Worm (Caenorhabditis elegans) whole organism, young adult: Measurements from ENCODE around the gene hlh-1.

Source experiments
- B0019.2 ChIP-seq: fragments of 200-800 bp; sonication (Bioruptor generic); conservative IDR thresholded peaks from 2 replicates; pipeline ENCODE4 v1.3.6; 2022; ENCODE audit warnings: missing genetic modification reagents, missing genetic modification characterization, missing compliant biosample characterization
- D2030.7 ChIP-seq: fragments of 200-800 bp; sonication (Bioruptor generic); IDR thresholded peaks from 2 replicates; pipeline ENCODE4 v1.3.6; 2022; ENCODE audit warnings: missing genetic modification reagents, missing genetic modification characterization, missing compliant biosample characterization
- F52B5.7 ChIP-seq: sonication (generic microtip); optimal IDR thresholded peaks from 2 replicates; lab custom pipeline; 2016; ENCODE audit warnings: mild to moderate bottlenecking, missing genetic modification characterization, missing compliant biosample characterization
- F55B11.4 ChIP-seq: sonication (generic microtip); optimal IDR thresholded peaks from 2 replicates; lab custom pipeline; 2016; ENCODE audit warnings: missing compliant biosample characterization, missing genetic modification characterization, borderline replicate concordance; ENCODE audit not compliant: insufficient read depth
- F57A8.1 ChIP-seq: fragments of 200-800 bp; sonication (Bioruptor generic); optimal IDR thresholded peaks from 2 replicates; lab custom pipeline; 2018; ENCODE audit warnings: mild to moderate bottlenecking, missing genetic modification characterization, moderate library complexity, missing compliant biosample characterization
- Y53F4B.3 ChIP-seq: fragments of 200-800 bp; sonication (Bioruptor generic); IDR thresholded peaks from 2 replicates; pipeline ENCODE4 v1.3.6; 2022; ENCODE audit warnings: missing genetic modification reagents, missing genetic modification characterization, missing compliant biosample characterization
- akir-1 ChIP-seq: fragments of 200-800 bp; sonication (Bioruptor generic); optimal IDR thresholded peaks from 2 replicates; lab custom pipeline; 2018; ENCODE audit warnings: mild to moderate bottlenecking, missing genetic modification characterization, moderate library complexity, missing compliant biosample characterization
- athp-1 ChIP-seq: sonication (generic microtip); optimal IDR thresholded peaks from 2 replicates; lab custom pipeline; 2017; ENCODE audit warnings: mild to moderate bottlenecking, missing genetic modification characterization, missing compliant biosample characterization
- attf-6 ChIP-seq: fragments of 200-800 bp; sonication (Bioruptor generic); IDR thresholded peaks from 2 replicates; pipeline ENCODE4 v1.3.6; 2022; ENCODE audit warnings: missing genetic modification reagents, missing genetic modification characterization, missing compliant biosample characterization
- egl-18 ChIP-seq: fragments of 200-800 bp; sonication (Bioruptor generic); IDR thresholded peaks from 2 replicates; pipeline ENCODE4 v1.3.6; 2022; ENCODE audit warnings: missing genetic modification reagents, missing genetic modification characterization, missing compliant biosample characterization
- fkh-3 ChIP-seq: sonication (generic microtip); optimal IDR thresholded peaks from 2 replicates; lab custom pipeline; 2016; ENCODE audit warnings: mild to moderate bottlenecking, missing genetic modification characterization, missing compliant biosample characterization
- him-1 ChIP-seq: sonication (generic microtip); optimal IDR thresholded peaks from 2 replicates; lab custom pipeline; 2016; ENCODE audit warnings: missing genotype, missing genetic modification reagents, missing genetic modification characterization, missing compliant biosample characterization
- hlh-12 ChIP-seq: sonication (generic microtip); optimal IDR thresholded peaks from 2 replicates; lab custom pipeline; 2016; ENCODE audit warnings: missing genetic modification characterization, missing compliant biosample characterization
- hsf-1 ChIP-seq: fragments of 200-800 bp; sonication (Bioruptor generic); IDR thresholded peaks from 2 replicates; pipeline ENCODE4 v1.3.6; 2022; ENCODE audit warnings: missing genetic modification reagents, missing genetic modification characterization, missing compliant biosample characterization
- lin-26 ChIP-seq: fragments of 200-800 bp; sonication (Bioruptor generic); IDR thresholded peaks from 2 replicates; pipeline ENCODE4 v1.3.6; 2022; ENCODE audit warnings: missing genetic modification reagents, missing genetic modification characterization, missing compliant biosample characterization
- madf-10 ChIP-seq: sonication (generic microtip); optimal IDR thresholded peaks from 2 replicates; lab custom pipeline; 2016; ENCODE audit warnings: mild to moderate bottlenecking, missing genetic modification characterization, missing compliant biosample characterization
- madf-3 ChIP-seq: fragments of 200-800 bp; sonication (Bioruptor generic); IDR thresholded peaks from 2 replicates; pipeline ENCODE4 v1.3.6; 2022; ENCODE audit warnings: missing genetic modification reagents, missing genetic modification characterization, missing compliant biosample characterization
- madf-8 ChIP-seq: fragments of 200-800 bp; sonication (Bioruptor generic); conservative IDR thresholded peaks from 2 replicates; pipeline ENCODE4 v1.3.6; 2022; ENCODE audit warnings: missing genetic modification reagents, missing genetic modification characterization, missing compliant biosample characterization
- nfya-2 ChIP-seq: fragments of 200-800 bp; sonication (Bioruptor generic); IDR thresholded peaks from 2 replicates; pipeline ENCODE4 v1.3.6; 2022; ENCODE audit warnings: missing genetic modification reagents, missing genetic modification characterization, missing compliant biosample characterization
- nhr-80 ChIP-seq: sonication (generic microtip); optimal IDR thresholded peaks from 2 replicates; lab custom pipeline; 2016; ENCODE audit warnings: missing genetic modification characterization, missing compliant biosample characterization
- nhr-90 ChIP-seq: sonication (generic microtip); optimal IDR thresholded peaks from 2 replicates; lab custom pipeline; 2016; ENCODE audit warnings: missing genotype, mild to moderate bottlenecking, missing genetic modification characterization, missing compliant biosample characterization
- pbrm-1 ChIP-seq: fragments of 200-800 bp; sonication (Bioruptor generic); IDR thresholded peaks from 2 replicates; pipeline ENCODE4 v1.3.6; 2022; ENCODE audit warnings: missing genetic modification reagents, missing genetic modification characterization, missing compliant biosample characterization
- rpc-1 ChIP-seq, 2 experiments: fragments of 150-350 bp in 1 of 2; sonication (generic microtip) in 1 of 2; optimal IDR thresholded peaks; 2 replicates each; lab custom pipeline; 2014 to 2018; ENCODE audit warnings: missing biosample characterization in 1 of 2, missing genetic modification characterization in 1 of 2, missing genetic modification reagents in 1 of 2, missing genotype in 1 of 2
- sea-2 ChIP-seq: fragments of 200-800 bp; sonication (Bioruptor generic); IDR thresholded peaks from 2 replicates; pipeline ENCODE4 v1.3.6; 2022; ENCODE audit warnings: missing genetic modification characterization, missing compliant biosample characterization
- snpc-1.1 ChIP-seq: sonication (generic microtip); optimal IDR thresholded peaks from 2 replicates; lab custom pipeline; 2017; ENCODE audit warnings: missing genetic modification characterization, mild to moderate bottlenecking, missing compliant biosample characterization, antibody characterized with exemption, moderate library complexity, missing genotype, missing genetic modification reagents; ENCODE audit not compliant: insufficient read depth
- snpc-3.4 ChIP-seq: sonication (generic microtip); optimal IDR thresholded peaks from 2 replicates; lab custom pipeline; 2017; ENCODE audit warnings: missing genetic modification characterization, mild to moderate bottlenecking, missing compliant biosample characterization, antibody characterized with exemption, moderate library complexity, missing genotype, missing genetic modification reagents
- tbx-9 ChIP-seq: sonication (generic microtip); optimal IDR thresholded peaks from 2 replicates; lab custom pipeline; 2016; ENCODE audit warnings: borderline replicate concordance, missing genetic modification characterization, inconsistent platforms, missing compliant biosample characterization
- unc-62 ChIP-seq: fragments of 150-350 bp; optimal IDR thresholded peaks from 2 replicates; lab custom pipeline; 2014; ENCODE audit warnings: missing biosample characterization, missing genetic modification reagents, missing genetic modification characterization
- zfh-2 ChIP-seq: fragments of 200-800 bp; sonication (Bioruptor generic); conservative IDR thresholded peaks from 2 replicates; pipeline ENCODE4 v1.3.6; 2022; ENCODE audit warnings: missing genetic modification reagents, missing genetic modification characterization, missing compliant biosample characterization
- ztf-22 ChIP-seq: fragments of 200-800 bp; sonication (Bioruptor generic); optimal IDR thresholded peaks from 2 replicates; lab custom pipeline; 2018; ENCODE audit warnings: mild to moderate bottlenecking, missing genetic modification characterization, moderate library complexity, missing compliant biosample characterization
- ztf-26 ChIP-seq: sonication (generic microtip); optimal IDR thresholded peaks from 2 replicates; lab custom pipeline; 2017; ENCODE audit warnings: missing genetic modification characterization, missing compliant biosample characterization

Gene hlh-1

ce11 chrII:4543568-4543967, 25.2 kb downstream of the hlh-1 start, which contains the start of gene sra-34:
Gene sra-34, minus strand, starts transcription at chrII:4543668.
- TF ChIP-seq madf-3 (GFP tag; lab: Robert Waterston, UW) (no peak), athp-1 (tag; lab: Kevin White, UChicago) (no peak), hsf-1 (GFP tag; lab: Robert Waterston, UW) (no peak), zfh-2 (GFP tag; lab: Robert Waterston, UW) (no peak), egl-18 (GFP tag; lab: Robert Waterston, UW) (no peak), Y53F4B.3 (GFP tag; lab: Robert Waterston, UW) (no peak), snpc-3.4 (tag; lab: Kevin White, UChicago) (no peak), fkh-3 (tag; lab: Kevin White, UChicago) (no peak), B0019.2 (GFP tag; lab: Robert Waterston, UW) (no peak)
- TF ChIP-seq, all 124 proteins: peak for 0

ce11 chrII:4548408-4548807, 30.0 kb downstream of the hlh-1 start:
- no peak for TF ChIP-seq hsf-1 (GFP tag; lab: Robert Waterston, UW)
- TF ChIP-seq him-1: no peak
- no peak for TF ChIP-seq unc-62 (GFP tag; lab: Kevin White, UChicago)
- TF ChIP-seq F52B5.7 (tag; lab: Kevin White, UChicago): no peak
- TF ChIP-seq madf-8: no peak
- no peak for TF ChIP-seq F57A8.1
- TF ChIP-seq madf-10 (tag; lab: Kevin White, UChicago): no peak
- no peak for TF ChIP-seq pbrm-1 (GFP tag; lab: Robert Waterston, UW)
- no peak for TF ChIP-seq D2030.7 (GFP tag; lab: Robert Waterston, UW)
- TF ChIP-seq egl-18 (GFP tag; lab: Robert Waterston, UW): no peak
- no peak for TF ChIP-seq attf-6 (GFP tag; lab: Robert Waterston, UW)
- TF ChIP-seq nhr-90 (tag; lab: Kevin White, UChicago): no peak
- no peak for TF ChIP-seq rpc-1 (optimal IDR thresholded peaks at IDR 0.05; lab: Kevin White, UChicago)
- no peak for TF ChIP-seq rpc-1 (tag; optimal IDR thresholded peaks at IDR 0.05; lab: Kevin White, UChicago)
- no peak for TF ChIP-seq akir-1
- no peak for TF ChIP-seq nfya-2 (GFP tag; lab: Robert Waterston, UW)
- no peak for TF ChIP-seq madf-3 (GFP tag; lab: Robert Waterston, UW)
- TF ChIP-seq lin-26 (GFP tag; lab: Robert Waterston, UW): no peak
- TF ChIP-seq snpc-1.1 (tag; lab: Kevin White, UChicago): no peak
- no peak for TF ChIP-seq ztf-22

ce11 chrII:4549983-4550572, 31.7 kb downstream of the hlh-1 start:
- TF ChIP-seq ztf-26 (tag; lab: Kevin White, UChicago) (peak; percentile 3), D2030.7 (GFP tag; lab: Robert Waterston, UW) (no peak)

ce11 chrII:4550783-4551182, 32.4 kb downstream of the hlh-1 start, which contains the start of gene K07E1.1:
Gene K07E1.1, plus strand, starts transcription at chrII:4551083.
- TF ChIP-seq hsf-1 (GFP tag; lab: Robert Waterston, UW) (no peak), nfya-2 (GFP tag; lab: Robert Waterston, UW) (no peak), hlh-12 (tag; lab: Kevin White, UChicago) (no peak), F55B11.4 (no peak), akir-1 (no peak), sea-2 (no peak), tbx-9 (no peak)

ce11 chrII:4552088-4552487, 33.7 kb downstream of the hlh-1 start:
- TF ChIP-seq ztf-26 (tag; lab: Kevin White, UChicago): no peak
- peak; percentile 30 for TF ChIP-seq nhr-80 (tag; lab: Kevin White, UChicago)
